Worm (Caenorhabditis elegans) whole organism, mixed stage, embryonic: ENCODE data around the gene oac-53.
"Not testable (repeated sequence)": the region's sequence is repeated elsewhere in the genome, so short reads cannot be mapped to it uniquely, and the experiment has no call there.

ENCODE experiments used
- M03D4.4 ChIP-seq: sonication (generic microtip); optimal IDR thresholded peaks from 2 replicates; lab custom pipeline; 2017; ENCODE audit warnings: mild to moderate bottlenecking, missing genetic modification characterization, missing compliant biosample characterization
- unc-62 ChIP-seq: fragments of 150-350 bp; optimal IDR thresholded peaks from 2 replicates; lab custom pipeline; 2014; ENCODE audit warnings: missing biosample characterization, missing genetic modification reagents, missing genetic modification characterization

- TF ChIP-seq unc-62; M03D4.4 (tag; lab: Kevin White, UChicago): not testable (repeated sequence)
Measured at ce11 chrV:16654242-16654641, 26.5 kb upstream of the oac-53 start, which contains the start of gene W06G6.15.
